Worm (Caenorhabditis elegans) whole organism, L3 larva: ENCODE data around the gene C25A6.1.

Experiments
- jun-1 ChIP-seq: fragments of 150-350 bp; optimal IDR thresholded peaks from 2 replicates; lab custom pipeline; 2014; ENCODE audit warnings: missing biosample characterization, missing genetic modification reagents, missing genetic modification characterization
- nfya-1 ChIP-seq: sonication (generic microtip); optimal IDR thresholded peaks from 2 replicates; lab custom pipeline; 2017; ENCODE audit warnings: missing genetic modification characterization, mild to moderate bottlenecking, missing compliant biosample characterization, antibody characterized with exemption, moderate library complexity; ENCODE audit not compliant: insufficient read depth
- nhr-11 ChIP-seq: fragments of 150-350 bp; optimal IDR thresholded peaks from 2 replicates; lab custom pipeline; 2014; ENCODE audit warnings: missing biosample characterization, missing genetic modification characterization
- nhr-77 ChIP-seq: fragments of 150-350 bp; optimal IDR thresholded peaks from 2 replicates; lab custom pipeline; 2014; ENCODE audit warnings: missing biosample characterization, missing genetic modification characterization
- skn-1 ChIP-seq: fragments of 150-350 bp; optimal IDR thresholded peaks from 2 replicates; lab custom pipeline; 2014; ENCODE audit warnings: missing biosample characterization, missing genetic modification characterization

- TF ChIP-seq nhr-11 (tag; lab: Kevin White, UChicago) (no peak), skn-1 (tag; lab: Kevin White, UChicago) (no peak), nfya-1 (tag; lab: Kevin White, UChicago) (no peak), jun-1 (tag; lab: Kevin White, UChicago) (no peak), nhr-77 (tag; lab: Kevin White, UChicago) (no peak)
Measured at ce11 chrV:5385914-5386493, 22.3 kb upstream of the C25A6.1 start, which contains the start of gene C35A11.2.
